Worm (Caenorhabditis elegans) whole organism, L1 larva: ENCODE measurements around the gene R10E8.1.

Source experiments
- alr-1 ChIP-seq: fragments of 200-800 bp; sonication (Bioruptor generic); optimal IDR thresholded peaks from 2 replicates; lab custom pipeline; 2018; ENCODE audit warnings: borderline replicate concordance, mild to moderate bottlenecking, missing genetic modification characterization, missing compliant biosample characterization
- blmp-1 ChIP-seq: fragments of 150-350 bp; optimal IDR thresholded peaks from 2 replicates; lab custom pipeline; 2014; ENCODE audit warnings: missing biosample characterization, missing genetic modification characterization
- ceh-82 ChIP-seq, 3 experiments: fragments of 150-350 bp in 1 of 3; sonication (generic microtip) in 2 of 3; optimal IDR thresholded peaks; 2 replicates each; lab custom pipeline; 2014 to 2017; ENCODE audit warnings: missing biosample characterization in 3 of 3, missing genetic modification characterization in 3 of 3
- mef-2 ChIP-seq: fragments of 150-350 bp; optimal IDR thresholded peaks from 2 replicates; lab custom pipeline; 2014; ENCODE audit warnings: missing biosample characterization, missing genetic modification characterization
- nhr-12 ChIP-seq: sonication (generic microtip); optimal IDR thresholded peaks from 2 replicates; lab custom pipeline; 2017; ENCODE audit warnings: missing biosample characterization, missing genetic modification characterization
- pqm-1 ChIP-seq: sonication (generic microtip); optimal IDR thresholded peaks from 3 replicates; lab custom pipeline; 2017; ENCODE audit warnings: missing biosample characterization, missing genetic modification characterization

DNA sequence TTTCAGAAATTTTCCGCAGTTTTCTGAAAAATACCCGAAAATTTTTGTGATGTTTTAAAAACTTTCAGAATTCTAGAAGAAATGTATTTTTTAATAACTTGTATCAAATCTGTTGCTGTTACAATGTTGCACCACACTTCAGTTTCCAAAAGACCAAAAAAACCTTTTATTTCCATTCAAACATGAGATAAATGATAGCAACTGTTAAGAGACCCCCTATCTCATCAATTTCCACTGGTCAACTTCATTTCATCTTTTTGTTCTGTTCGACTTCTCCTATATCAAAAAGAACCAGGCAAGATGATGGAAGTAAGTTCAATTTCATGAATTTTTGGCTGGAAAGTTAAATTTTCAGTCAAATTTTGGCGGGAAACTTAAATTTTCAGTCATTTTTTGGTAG lies 53.8 kb downstream of the R10E8.1 start, which contains the start of gene F16H6.4:
- TF ChIP-seq blmp-1 (tag; lab: Kevin White, UChicago) (no peak), ceh-82 (tag; optimal IDR thresholded peaks at IDR 0.05; lab: Kevin White, UChicago) (no peak), mef-2 (tag; lab: Kevin White, UChicago) (no peak), nhr-12 (tag; lab: Kevin White, UChicago) (no peak), alr-1 (no peak), pqm-1 (tag; lab: Kevin White, UChicago) (no peak)
